Fruit fly (Drosophila melanogaster) whole organism, embryonic: ENCODE data around the gene CG31358.

Experiments
- CG12942 ChIP-seq: fragments of 200-800 bp; sonication (Bioruptor generic); optimal IDR thresholded peaks from 3 replicates; lab custom pipeline; 2016; ENCODE audit warnings: missing biosample characterization, missing genetic modification characterization
- CG17361 ChIP-seq: fragments of 200-800 bp; sonication (Bioruptor generic); IDR thresholded peaks from 3 replicates; pipeline ENCODE4 v1.3.6; 2022; ENCODE audit warnings: missing biosample characterization, missing genetic modification characterization
- CG7786 ChIP-seq: fragments of 200-800 bp; sonication (Bioruptor generic); optimal IDR thresholded peaks from 2 replicates; lab custom pipeline; 2016; ENCODE audit warnings: missing biosample characterization, missing genetic modification characterization
- Drgx ChIP-seq: fragments of 200-800 bp; sonication (Bioruptor generic); IDR thresholded peaks from 2 replicates; pipeline ENCODE4 v1.3.6; 2022; ENCODE audit warnings: missing biosample characterization, missing genetic modification characterization
- Gug ChIP-seq: fragments of 200-800 bp; sonication (Bioruptor generic); IDR thresholded peaks from 4 replicates; pipeline ENCODE4 v1.3.6; 2022; ENCODE audit warnings: missing biosample characterization, missing genetic modification characterization
- MBD-R2 ChIP-seq: fragments of 200-800 bp; sonication (Bioruptor generic); IDR thresholded peaks from 2 replicates; pipeline ENCODE4 v1.3.6; 2022; ENCODE audit warnings: missing biosample characterization, missing genetic modification characterization

- TF ChIP-seq CG7786 (GFP tag; lab: Kevin White, UChicago) (no peak), MBD-R2 (GFP tag; lab: Robert Waterston, UW) (no peak), Drgx (GFP tag; lab: Robert Waterston, UW) (no peak), CG12942 (GFP tag; lab: Kevin White, UChicago) (no peak), CG17361 (GFP tag; lab: Robert Waterston, UW) (no peak), Gug (GFP tag; lab: Robert Waterston, UW) (no peak)
Measured at dm6 chr3R:11978278-11978677, 53.3 kb downstream of the CG31358 start.
